Fruit fly (Drosophila melanogaster): ENCODE measurements around the gene CG17219.

Gene CG17219

DNA sequence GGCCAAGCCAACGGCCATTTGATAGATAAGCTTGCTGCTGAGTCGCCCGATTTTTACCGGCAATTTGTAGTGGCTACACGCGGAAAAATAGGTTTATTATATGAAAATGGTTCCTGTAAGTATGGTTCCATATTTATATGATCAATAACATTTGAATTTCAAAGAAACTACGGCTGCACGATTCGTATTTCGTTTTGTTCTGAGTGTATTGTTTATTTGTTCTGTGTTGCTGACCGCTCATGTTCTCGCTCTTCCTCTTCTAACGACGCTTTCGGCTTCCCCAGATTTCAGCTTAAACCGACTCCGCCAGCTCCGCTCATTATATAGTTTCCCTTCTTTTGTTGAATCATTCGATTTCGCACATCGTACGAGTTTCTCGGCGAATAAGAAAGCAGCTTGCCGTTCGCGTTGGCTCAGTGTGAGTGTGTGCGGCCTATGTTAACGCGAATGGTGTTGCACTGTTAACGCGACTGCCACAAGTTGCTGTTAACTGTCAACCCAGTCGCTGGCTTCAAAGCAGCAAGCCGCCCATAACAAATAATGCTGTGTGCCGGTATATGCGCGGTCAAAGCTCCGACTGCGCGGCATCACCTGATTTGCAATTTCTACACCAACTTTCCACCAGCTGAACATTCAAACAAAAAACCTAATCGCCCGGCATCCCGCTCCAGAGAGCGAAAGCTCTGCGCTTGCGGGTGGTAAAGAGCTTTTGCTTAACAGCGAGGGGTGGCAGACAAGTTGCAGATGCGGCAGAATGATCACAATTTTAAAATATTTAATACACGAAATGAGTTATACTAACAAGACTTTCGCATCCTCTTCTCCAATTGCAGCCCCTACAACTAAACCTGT is 29.9 kb downstream of the CG17219 start:
- TF ChIP-seq vvl (GFP tag; IDR thresholded peaks at IDR 0.05) (peak; percentile 34; the same call in 1 of the 2 replicates), pros (GFP tag; optimal IDR thresholded peaks at IDR 0.05) (no peak), schlank (tag; optimal IDR thresholded peaks at IDR 0.05) (no peak), kah (GFP tag; optimal IDR thresholded peaks at IDR 0.05) (no peak), D19B (GFP tag; optimal IDR thresholded peaks at IDR 0.05) (no peak), gfzf (GFP tag; optimal IDR thresholded peaks at IDR 0.05) (no peak), ftz-f1 (GFP tag; optimal IDR thresholded peaks at IDR 0.05) (no peak), CG7745 (tag; optimal IDR thresholded peaks at IDR 0.05) (no peak), CG4328 (GFP tag; optimal IDR thresholded peaks at IDR 0.05) (no peak), CG6654 (GFP tag; optimal IDR thresholded peaks at IDR 0.05) (no peak), CG4617 (GFP tag; optimal IDR thresholded peaks at IDR 0.05; ENCODE audit: borderline replicate concordance) (no peak), jigr1 (GFP tag; IDR thresholded peaks at IDR 0.05) (no peak), HLH54F (GFP tag; optimal IDR thresholded peaks at IDR 0.05) (peak; percentile 41), CG30403 (GFP tag; optimal IDR thresholded peaks at IDR 0.05) (peak; percentile 56), Nf-YB (GFP tag; optimal IDR thresholded peaks at IDR 0.05) (no peak), tin (GFP tag; optimal IDR thresholded peaks at IDR 0.05) (no peak), repo (GFP tag; optimal IDR thresholded peaks at IDR 0.05) (no peak), Blimp-1 (GFP tag; optimal IDR thresholded peaks at IDR 0.05) (no peak), CG8944 (GFP tag; optimal IDR thresholded peaks at IDR 0.05) (peak; percentile 8), lab (GFP tag; optimal IDR thresholded peaks at IDR 0.05) (no peak), Rfx (GFP tag; IDR thresholded peaks at IDR 0.05) (peak; percentile 80), Doc3 (GFP tag; IDR thresholded peaks at IDR 0.05; ENCODE audit: partially characterized antibody) (no peak), CG5953 (GFP tag; IDR thresholded peaks at IDR 0.05) (no peak), inv (GFP tag; IDR thresholded peaks at IDR 0.05; ENCODE audit: partially characterized antibody) (no peak), hb (GFP tag; IDR thresholded peaks at IDR 0.05; ENCODE audit: partially characterized antibody) (no peak), CG11560 (tag; IDR thresholded peaks at IDR 0.05) (no peak), CG15269 (tag; optimal IDR thresholded peaks at IDR 0.05) (no peak), unpg (GFP tag; optimal IDR thresholded peaks at IDR 0.05) (no peak), NK7.1 (GFP tag; optimal IDR thresholded peaks at IDR 0.05) (no peak), Hmr (GFP tag; optimal IDR thresholded peaks at IDR 0.05) (peak; percentile 48), tio (GFP tag; optimal IDR thresholded peaks at IDR 0.05) (no peak), ERR (GFP tag; optimal IDR thresholded peaks at IDR 0.05) (no peak), Bteb2 (GFP tag; optimal IDR thresholded peaks at IDR 0.05) (no peak), CG3995 (GFP tag; optimal IDR thresholded peaks at IDR 0.05) (no peak), TFAM (GFP tag; optimal IDR thresholded peaks at IDR 0.05) (no peak), CG43689 (GFP tag; IDR thresholded peaks at IDR 0.05) (no peak), nom (GFP tag; optimal IDR thresholded peaks at IDR 0.05) (no peak), CG10543 (GFP tag; optimal IDR thresholded peaks at IDR 0.05) (no peak), CG11085 (GFP tag; IDR thresholded peaks at IDR 0.05) (peak; percentile 44; the same call in 1 of the 2 replicates), CG15479 (GFP tag; optimal IDR thresholded peaks at IDR 0.05) (no peak), CG16779 (GFP tag; IDR thresholded peaks at IDR 0.05) (no peak), stwl (tag; optimal IDR thresholded peaks at IDR 0.05) (no peak), CG6854 (GFP tag; optimal IDR thresholded peaks at IDR 0.05) (no peak), Six4 (GFP tag; optimal IDR thresholded peaks at IDR 0.05) (no peak), Gsc (GFP tag; IDR thresholded peaks at IDR 0.05) (no peak), trem (tag; optimal IDR thresholded peaks at IDR 0.05) (no peak), CG6813 (GFP tag; optimal IDR thresholded peaks at IDR 0.05) (no peak), Deaf1 (tag; optimal IDR thresholded peaks at IDR 0.05) (peak; percentile 25), Elba2 (GFP tag; optimal IDR thresholded peaks at IDR 0.05) (no peak)

All from whole organism, embryonic.